Worm (Caenorhabditis elegans): Measurements from ENCODE around the gene egl-26.
A peak's percentile ranks its signal among the peaks of the same experiment; 100 is the strongest.

Gene egl-26

DNA sequence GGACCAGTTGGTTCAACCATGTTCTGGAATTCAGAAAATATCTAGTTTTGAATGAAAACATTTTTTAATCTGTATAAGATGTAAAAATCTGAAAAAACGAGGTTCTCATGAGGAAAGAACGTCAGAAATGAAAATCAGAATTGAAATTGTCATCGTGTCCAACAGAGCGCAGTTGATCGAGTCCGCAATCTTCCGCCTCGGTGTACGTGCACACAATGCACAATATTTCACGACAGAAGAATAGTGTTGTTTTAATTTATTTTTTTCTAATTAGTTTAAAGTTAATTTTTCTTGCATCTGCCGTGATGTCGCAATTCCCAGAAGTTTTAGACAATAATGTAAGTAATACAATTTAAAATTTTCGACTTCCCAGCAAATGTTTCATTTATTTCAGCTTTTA lies 25.8 kb upstream of the egl-26 start, which contains the start of gene nfyc-1 (continued):
- TF ChIP-seq nhr-77 (tag; optimal IDR thresholded peaks at IDR 0.05) (no peak), nhr-76 (tag; optimal IDR thresholded peaks at IDR 0.05) (no peak), snpc-4 (tag; optimal IDR thresholded peaks at IDR 0.05) (peak; percentile 26)

DNA sequence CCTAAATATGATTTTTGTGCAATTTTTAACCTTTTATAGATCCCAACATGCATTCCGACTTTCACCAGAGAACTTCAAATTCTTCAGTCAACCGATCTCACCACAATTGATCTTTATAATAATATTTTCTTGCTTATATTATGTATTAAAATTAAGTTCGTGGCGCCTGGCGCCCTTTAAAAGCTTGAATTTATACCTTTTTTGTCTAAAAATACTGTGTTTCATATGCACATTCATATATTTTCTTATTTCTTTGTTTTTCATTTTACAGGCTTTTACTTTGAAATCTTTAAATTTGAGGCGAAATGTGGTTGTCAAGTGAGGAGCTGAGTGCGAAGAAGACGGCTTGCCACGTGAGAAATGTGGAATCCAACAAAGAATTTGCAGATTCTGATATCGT lies 24.7 kb upstream of the egl-26 start, which contains the start of gene rpoa-49:
Gene rpoa-49, plus strand, starts transcription at position 301 of the 400 bp plus-strand sequence.
- TF ChIP-seq ces-1 (GFP tag; optimal IDR thresholded peaks at IDR 0.05) (no peak), dsc-1 (tag; optimal IDR thresholded peaks at IDR 0.05) (no peak), C04F5.9 (tag; optimal IDR thresholded peaks at IDR 0.05) (no peak), zip-4 (GFP tag; optimal IDR thresholded peaks at IDR 0.05) (no peak)

DNA sequence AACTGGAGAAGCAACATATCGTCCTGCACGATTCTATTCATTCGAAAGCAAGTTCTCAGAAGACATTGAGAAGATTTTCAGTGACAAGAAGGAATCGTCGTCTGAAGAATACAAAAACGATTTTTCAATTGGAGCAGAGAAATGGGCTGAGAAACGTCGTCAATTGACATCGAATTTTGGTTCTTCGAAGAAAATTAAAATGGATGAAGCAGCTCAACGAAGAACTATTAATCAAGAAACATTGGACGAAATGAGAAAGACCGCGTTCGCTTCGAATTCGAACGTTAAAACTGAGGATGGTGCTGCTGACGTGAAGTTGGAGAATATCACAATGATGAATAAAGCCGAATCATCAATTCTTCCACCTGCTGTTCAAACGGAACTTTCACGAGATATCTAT lies 23.3 kb upstream of the egl-26 start, which contains the start of gene rpt-4:
Gene rpt-4, minus strand, starts transcription at position 101 of the 400 bp plus-strand sequence.
- peak; percentile 59 for TF ChIP-seq nhr-85 (tag)
- no peak for TF ChIP-seq sptf-1 (tag; optimal IDR thresholded peaks at IDR 0.05)
- no peak for TF ChIP-seq irx-1 (tag; optimal IDR thresholded peaks at IDR 0.05)

DNA sequence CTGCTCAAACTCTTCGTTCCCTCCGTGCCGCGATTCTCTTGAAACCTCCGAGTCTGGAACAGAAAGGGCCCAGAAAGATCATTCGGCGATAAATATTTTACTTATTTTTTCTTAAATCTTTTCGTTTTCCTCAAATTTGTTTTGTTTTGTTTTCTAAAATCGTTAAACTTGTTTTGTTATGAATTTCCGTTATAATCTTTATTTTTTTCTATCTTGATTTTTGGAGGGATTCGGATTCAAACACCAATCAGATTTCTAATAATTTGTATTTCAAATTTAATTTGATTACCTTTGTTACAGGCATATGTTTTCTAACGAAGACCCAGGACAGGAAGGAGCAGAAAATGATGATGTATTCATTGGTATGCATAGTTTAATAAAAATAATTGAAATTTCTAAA lies 22.2 kb upstream of the egl-26 start, which contains the start of gene C23H3.5:
Gene C23H3.5, plus strand, starts transcription at position 301 of the 400 bp plus-strand sequence.
- TF ChIP-seq unc-62 (GFP tag; optimal IDR thresholded peaks at IDR 0.05), result no peak
- no peak for TF ChIP-seq zip-4 (GFP tag; optimal IDR thresholded peaks at IDR 0.05)

DNA sequence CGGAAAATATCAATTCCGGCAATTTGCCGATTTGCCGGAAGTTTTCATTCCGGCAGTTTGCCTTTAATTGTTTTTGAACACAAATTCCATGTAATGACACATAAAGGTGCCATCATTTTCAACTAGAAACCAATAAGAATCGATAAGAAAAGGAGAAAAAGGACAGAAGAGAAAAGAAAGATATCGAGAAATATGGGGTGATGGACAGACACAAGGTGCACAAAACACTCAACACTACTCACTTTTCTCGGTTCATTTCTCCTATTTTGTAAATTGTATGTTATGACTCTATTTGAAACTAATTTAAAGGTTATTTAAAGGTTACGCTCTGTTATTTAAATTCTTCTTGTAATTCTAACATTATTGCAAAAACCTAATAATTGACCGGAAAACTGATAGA lies 18.6 kb upstream of the egl-26 start:
- TF ChIP-seq C16A3.4 (tag; optimal IDR thresholded peaks at IDR 0.05) (no peak), lin-35 (GFP tag; optimal IDR thresholded peaks at IDR 0.05) (peak in 1 of 2 experiments; percentile 22)

DNA sequence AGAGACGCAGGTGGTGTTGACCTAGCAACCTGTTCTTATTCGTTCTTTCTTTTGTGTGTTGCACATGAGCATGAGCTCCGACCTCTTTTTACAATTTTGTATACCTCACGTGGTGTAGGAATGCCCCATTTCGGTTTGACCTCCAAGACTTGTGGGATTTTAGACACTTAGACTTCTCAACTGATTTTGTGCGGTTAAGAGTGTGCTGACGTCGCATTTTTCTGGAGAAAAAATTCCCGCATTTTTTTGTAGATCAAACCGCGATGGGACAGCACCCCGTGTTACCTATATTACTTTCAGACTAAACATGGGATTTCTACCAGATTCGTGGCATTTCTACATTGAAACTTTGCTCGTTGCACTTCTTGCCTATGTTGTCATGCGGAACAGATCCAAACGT lies 18.1 kb upstream of the egl-26 start, which contains the start of gene sptl-1:
Gene sptl-1, plus strand, starts transcription at position 301 of the 400 bp plus-strand sequence.
- TF ChIP-seq lin-14 (GFP tag; optimal IDR thresholded peaks at IDR 0.05) (no peak), ztf-11 (tag; optimal IDR thresholded peaks at IDR 0.05) (no peak), elt-2 (tag; optimal IDR thresholded peaks at IDR 0.05) (no peak), egl-27 (tag; optimal IDR thresholded peaks at IDR 0.05) (no peak), efl-1 (optimal IDR thresholded peaks at IDR 0.05) (no peak), efl-1 (GFP tag; optimal IDR thresholded peaks at IDR 0.05 in 1 of 2) (peak in 1 of 2 experiments; percentile 35)

DNA sequence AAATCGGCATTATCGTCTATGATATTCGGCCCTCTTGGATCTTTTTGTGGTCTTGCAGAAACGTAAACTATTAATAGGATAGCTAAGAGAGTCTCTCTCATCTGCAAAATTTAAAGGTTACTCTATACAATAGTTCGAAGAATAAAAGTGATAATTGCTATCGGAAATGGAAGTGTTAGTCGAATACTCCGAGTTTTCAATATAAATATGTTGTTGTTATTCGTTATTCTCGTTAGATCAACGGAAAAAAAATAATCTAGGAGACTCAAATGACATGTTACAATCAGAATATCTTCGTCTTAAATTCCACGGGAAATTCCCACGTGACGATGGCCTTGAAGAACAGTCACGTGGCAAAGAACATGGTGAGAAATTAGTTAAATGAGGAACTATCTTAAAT lies 14.2 kb upstream of the egl-26 start, which contains the start of gene tre-5:
Gene tre-5, minus strand, starts transcription at position 101 of the 400 bp plus-strand sequence.
- TF ChIP-seq efl-1 (optimal IDR thresholded peaks at IDR 0.05) (no peak), efl-1 (GFP tag; optimal IDR thresholded peaks at IDR 0.05 in 1 of 2) (peak in 1 of 2 experiments; percentile 76), lin-14 (GFP tag; optimal IDR thresholded peaks at IDR 0.05) (no peak), lin-35 (GFP tag; optimal IDR thresholded peaks at IDR 0.05) (peak in 1 of 2 experiments; percentile 16)

DNA sequence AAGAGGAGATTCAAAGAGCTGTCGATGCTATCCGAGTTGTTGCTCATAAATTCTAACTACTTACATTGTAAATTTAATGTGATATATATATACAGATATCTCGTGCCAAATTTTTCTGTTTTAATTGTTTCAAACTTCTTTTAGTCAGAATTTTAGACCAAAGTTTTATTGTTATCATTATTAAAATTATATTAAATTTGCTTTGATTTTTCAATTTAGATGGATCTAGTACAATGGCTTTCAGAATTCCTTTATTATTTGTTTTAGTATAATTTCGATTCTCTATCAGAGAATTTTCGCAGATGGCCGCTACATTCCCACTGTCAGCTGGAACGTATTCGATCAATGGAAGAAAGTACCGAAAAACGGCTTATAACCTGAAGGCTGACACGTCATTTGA lies 12.1 kb upstream of the egl-26 start, which contains the start of gene ascc-1:
Gene ascc-1, plus strand, starts transcription at position 301 of the 400 bp plus-strand sequence.
- TF ChIP-seq aly-2 (tag; optimal IDR thresholded peaks at IDR 0.05) (no peak), nhr-28 (tag; optimal IDR thresholded peaks at IDR 0.05) (no peak), lin-35 (GFP tag; optimal IDR thresholded peaks at IDR 0.05) (no peak), lin-39 (tag; optimal IDR thresholded peaks at IDR 0.05) (no peak), fkh-8 (tag; optimal IDR thresholded peaks at IDR 0.05) (no peak), elt-2 (tag; optimal IDR thresholded peaks at IDR 0.05) (no peak), elt-3 (tag; optimal IDR thresholded peaks at IDR 0.05) (no peak), blmp-1 (tag; optimal IDR thresholded peaks at IDR 0.05) (no peak), ceh-88 (GFP tag; IDR thresholded peaks at IDR 0.05) (no peak)

DNA sequence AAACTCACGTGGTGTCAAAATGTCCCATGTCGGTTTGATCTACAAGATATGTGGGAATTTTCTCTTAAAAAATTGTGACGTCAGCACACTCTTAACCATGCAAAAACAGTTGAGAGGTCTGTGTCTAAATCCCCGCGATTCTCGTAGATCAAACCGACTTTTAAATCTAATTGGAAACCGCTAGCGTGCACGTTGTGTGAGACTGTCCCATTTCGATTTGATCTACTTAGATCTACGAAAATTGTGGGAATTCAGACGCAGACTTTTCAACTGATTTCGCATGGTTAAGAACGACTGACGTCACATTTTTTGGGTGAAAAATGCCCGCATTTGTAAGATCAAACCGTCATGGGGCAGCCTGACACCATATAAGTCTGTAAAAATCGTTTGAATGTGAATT lies 11.6 kb upstream of the egl-26 start:
- TF ChIP-seq lir-3 (tag; optimal IDR thresholded peaks at IDR 0.05; ENCODE audit: poor library complexity) (no peak), ceh-63 (GFP tag; optimal IDR thresholded peaks at IDR 0.05) (no peak), efl-1 (optimal IDR thresholded peaks at IDR 0.05) (no peak), efl-1 (GFP tag; optimal IDR thresholded peaks at IDR 0.05 in 1 of 2) (peak in 1 of 2 experiments; percentile 60)

Measured in whole organism, L1 larva.